Fruit fly (Drosophila melanogaster): ENCODE results near the gene gNacalpha.

DNA sequence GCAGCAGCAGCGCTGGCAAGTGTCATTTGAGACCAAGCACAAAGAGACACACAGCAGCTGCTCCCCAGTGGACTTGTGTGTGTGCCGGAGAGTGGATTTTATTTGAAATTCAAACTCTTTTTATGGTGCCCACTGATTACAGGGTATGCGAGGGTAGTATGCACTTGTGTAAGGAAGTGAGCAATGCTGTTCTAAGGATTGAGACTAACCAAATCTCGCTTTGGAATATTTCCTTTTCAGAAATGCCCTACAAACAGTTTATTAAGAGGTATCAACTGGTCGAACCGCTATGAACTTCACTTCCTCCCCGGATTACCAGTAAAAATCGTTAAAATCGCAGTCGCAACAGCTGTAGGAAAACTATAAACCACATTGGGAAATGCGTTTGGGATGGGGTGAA, 38.7 kb downstream of the gNacalpha start:
- TF ChIP-seq CG8478 (optimal IDR thresholded peaks at IDR 0.05) (no peak), CTCF (optimal IDR thresholded peaks at IDR 0.05) (no peak)
